Fruit fly (Drosophila melanogaster): ENCODE measurements around the gene Elp6.

The Elp6 gene

DNA sequence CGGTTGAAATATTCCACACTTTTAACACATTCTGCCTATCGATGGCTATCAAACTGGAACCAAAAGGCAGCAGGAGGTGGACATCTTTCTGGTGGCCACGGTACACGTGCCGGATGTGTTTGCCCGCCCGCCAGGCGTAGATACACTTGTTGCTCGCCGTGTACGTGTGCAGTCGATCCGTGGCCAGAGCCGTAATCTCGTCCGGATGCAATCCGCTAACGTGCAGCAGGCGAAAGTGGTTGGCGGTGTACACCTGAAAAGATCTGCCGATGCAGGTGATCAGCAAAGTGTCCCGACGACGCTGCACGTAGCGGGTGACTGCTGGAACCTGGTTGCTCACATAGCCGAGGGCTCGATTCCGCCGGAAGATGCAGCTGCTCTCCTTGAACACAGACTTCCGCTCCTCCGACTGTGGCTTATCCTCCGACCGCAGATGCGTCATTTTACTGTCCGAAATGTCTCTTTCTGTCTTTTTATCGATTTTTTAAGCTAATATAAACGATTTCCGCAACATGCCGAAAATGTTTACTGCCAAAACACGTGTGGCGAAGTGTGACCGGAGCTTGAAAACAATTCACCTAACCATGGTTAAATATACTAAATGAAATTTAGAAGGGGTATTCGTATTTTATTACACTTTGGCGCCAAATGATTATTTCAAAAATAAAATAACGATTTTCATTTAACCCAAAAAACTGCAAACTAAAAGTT is 21.6 kb upstream of the Elp6 start, which contains the start of gene CG9799:
Gene CG9799, minus strand, starts transcription at position 550 of the 711 bp plus-strand sequence.
- no peak for TF ChIP-seq CG17801 (GFP tag; optimal IDR thresholded peaks at IDR 0.05; ENCODE audit: partially characterized antibody)

DNA sequence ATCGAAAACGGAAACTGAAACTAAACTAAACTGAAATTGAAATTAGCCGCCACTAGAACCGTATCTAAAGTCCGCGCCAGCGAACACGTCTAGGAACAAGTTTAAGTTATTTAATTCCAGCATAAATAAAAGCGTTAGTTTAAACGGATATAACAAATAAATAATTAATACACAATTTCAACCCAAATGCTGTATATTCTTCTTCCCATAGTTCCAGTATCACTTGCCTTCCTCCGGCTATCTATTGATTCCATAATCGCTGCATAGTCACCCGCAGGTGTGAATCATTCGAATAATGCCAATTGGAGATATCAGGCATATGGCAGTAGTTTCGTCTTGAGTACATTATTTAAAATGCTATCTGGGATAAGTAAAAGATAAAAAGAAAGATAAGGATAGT is 18.4 kb upstream of the Elp6 start:
- TF ChIP-seq CG17801 (GFP tag; optimal IDR thresholded peaks at IDR 0.05; ENCODE audit: partially characterized antibody), result no peak

DNA sequence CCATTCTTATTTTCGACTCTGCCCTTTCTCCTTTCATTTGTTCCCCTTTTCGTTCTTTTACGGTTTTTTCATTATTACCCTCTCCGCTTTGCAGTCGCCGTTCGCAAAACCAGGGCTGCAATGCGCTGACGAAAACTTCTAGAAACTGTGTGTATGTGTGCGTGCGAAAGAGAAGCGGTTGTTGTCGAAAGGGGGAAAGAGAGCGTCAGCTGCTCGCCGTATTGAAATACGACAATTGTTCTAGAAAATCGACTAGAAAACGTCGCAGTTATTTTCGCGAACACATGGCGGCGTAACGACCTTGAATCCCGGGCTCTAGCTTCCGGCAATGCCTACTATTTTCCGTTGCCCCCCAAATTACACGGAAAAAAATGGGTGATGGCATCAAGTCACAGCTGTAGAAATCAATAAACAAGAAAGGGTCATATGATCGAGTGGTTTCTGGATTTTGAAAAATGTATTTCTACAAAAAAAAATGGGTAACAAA is 16.0 kb upstream of the Elp6 start:
- TF ChIP-seq CG17801 (GFP tag; optimal IDR thresholded peaks at IDR 0.05; ENCODE audit: partially characterized antibody), result peak; percentile 48

DNA sequence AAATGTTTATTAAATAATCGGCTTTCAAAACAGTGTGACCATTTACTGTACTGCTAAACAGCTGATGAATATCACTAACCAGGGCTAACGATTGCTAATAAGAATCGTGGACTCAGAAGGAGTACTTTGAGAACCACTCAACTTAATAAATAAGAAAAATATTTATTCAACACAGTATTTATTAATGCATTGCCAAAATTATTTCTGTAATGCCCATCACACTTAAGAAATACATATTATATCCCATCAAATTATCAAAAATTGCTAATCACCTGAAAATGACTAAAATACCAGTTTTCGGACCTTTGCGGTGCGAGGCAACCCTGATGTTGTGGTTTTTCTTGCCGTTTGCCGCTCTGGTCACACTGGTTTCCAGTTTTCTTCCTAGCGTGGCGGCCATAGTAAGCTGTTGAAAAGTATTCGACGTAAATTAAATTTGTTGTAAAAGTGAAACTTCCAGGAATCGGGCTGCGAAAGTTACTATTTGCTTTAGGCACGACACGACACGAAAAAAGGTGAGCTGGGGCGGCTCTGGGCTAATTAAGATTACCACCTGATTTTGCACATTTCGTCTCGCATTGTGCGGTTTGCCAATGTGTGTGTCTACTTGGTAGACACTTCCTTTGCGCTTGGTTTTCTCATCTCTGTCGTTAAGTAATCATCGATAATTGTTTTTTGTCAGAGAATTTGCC is 15.2 kb upstream of the Elp6 start, which contains the start of the genes mRpS21 and Droj2:
Gene mRpS21, minus strand, starts transcription at position 66 of the 692 bp plus-strand sequence.
Gene Droj2, plus strand, starts transcription at position 363 of the 692 bp plus-strand sequence.
- peak; percentile 27 for TF ChIP-seq CG17801 (GFP tag; optimal IDR thresholded peaks at IDR 0.05; ENCODE audit: partially characterized antibody)

DNA sequence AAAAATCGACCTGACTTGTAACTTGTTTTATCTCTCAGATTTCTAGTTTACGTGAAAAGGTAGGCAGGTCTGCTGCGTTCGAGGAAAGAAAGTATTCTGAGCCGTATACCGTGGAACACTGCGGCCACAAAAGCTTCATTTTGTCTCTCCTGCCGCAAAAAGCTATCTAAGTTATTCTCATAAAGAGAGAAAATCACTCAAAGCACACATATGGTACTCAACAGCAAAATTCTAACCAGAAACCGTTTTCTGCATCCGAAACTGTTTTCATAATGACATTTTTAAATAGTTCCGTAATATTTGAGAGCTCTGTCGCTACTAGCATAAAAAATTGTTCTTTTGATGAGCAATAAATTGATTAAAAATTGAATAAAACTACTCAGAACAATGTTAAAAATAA is 13.0 kb upstream of the Elp6 start, which contains the start of the genes CG9813 and CG8870:
Gene CG9813, minus strand, starts transcription at position 101 of the 400 bp plus-strand sequence.
Gene CG8870, plus strand, starts transcription at position 168 of the 400 bp plus-strand sequence.
- TF ChIP-seq CG17801 (GFP tag; optimal IDR thresholded peaks at IDR 0.05; ENCODE audit: partially characterized antibody), result no peak

DNA sequence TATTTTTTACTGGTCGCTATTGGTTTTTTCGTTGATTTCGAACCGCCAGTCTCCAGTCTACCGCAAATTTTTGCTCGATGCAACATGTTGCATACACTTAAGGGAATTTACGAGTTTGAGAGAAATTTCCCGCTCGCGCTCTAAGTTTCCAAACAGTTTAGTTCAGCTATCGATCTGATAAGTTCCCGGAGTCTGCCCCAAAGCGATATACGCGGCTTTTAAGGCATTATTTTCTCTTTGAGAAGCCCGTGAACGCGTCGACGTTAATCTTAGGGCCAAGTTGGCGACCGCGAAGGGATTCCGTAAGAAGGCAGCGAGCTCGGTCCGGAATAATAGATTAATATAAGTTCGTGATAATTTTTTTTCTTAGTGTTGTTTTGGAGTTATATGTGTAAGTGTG is 8.2 kb upstream of the Elp6 start:
- TF ChIP-seq CG17801 (GFP tag; optimal IDR thresholded peaks at IDR 0.05; ENCODE audit: partially characterized antibody), result no peak

DNA sequence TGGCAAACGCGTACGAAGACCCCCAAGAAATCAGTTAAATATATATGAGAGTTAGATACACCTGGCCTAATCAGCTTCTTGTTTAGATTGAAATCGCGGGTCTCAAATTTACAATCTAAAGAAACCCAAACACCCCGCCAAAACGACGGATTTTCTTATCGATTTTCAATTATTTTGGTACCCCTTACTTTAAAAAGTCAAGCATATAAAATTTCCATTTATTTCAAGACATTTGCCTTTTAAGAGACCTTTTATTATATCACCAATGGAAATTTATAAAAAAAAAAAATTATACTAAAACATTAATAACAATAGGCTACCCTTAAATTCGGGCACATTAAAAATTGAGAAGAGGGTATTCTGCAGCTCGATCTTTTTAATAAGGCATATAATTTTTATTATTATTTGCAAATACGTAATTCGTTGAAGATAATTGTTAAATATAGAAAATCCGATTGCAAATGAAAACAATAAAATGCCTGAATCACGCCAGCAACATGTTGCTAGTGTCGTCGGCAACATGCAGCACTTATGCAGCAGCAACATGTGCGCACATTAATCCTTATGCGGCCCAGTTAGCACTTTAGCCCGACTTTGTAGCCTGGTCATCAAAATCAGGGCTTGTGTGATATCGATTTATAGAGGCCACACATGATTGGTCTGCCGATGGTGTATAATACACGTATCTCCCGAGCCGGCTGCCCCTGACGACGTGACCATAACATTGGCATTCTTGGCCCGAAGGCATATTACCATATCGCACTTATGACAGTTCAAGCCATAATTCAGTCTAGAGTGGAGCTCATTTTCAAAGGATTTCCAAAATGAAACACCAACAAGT is 5.3 kb upstream of the Elp6 start, which contains the start of the genes Lip3 and CG34309:
Gene Lip3, minus strand, starts transcription at position 65 of the 841 bp plus-strand sequence.
Gene CG34309, plus strand, starts transcription at position 791 of the 841 bp plus-strand sequence.
- TF ChIP-seq CG17801 (GFP tag; optimal IDR thresholded peaks at IDR 0.05; ENCODE audit: partially characterized antibody), result no peak

DNA sequence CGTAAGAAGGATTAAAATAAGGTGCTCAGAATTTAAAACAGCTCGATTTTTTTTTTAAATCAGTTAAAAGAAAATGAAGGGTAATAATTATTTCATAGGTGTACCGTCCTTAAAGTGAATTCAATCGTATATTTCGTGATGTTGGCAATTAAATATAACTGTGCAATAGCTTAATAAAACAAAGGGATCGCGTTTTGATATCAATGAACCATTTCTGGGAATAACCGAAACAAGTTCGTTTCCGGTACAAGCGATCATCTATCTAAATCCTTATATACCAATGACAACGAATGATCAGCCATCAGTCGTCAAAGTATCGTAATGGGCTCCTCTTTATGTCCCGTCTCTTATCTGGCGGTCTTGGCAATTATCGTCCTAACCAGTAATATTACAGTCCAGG is 2.6 kb upstream of the Elp6 start, which contains the start of gene CheA87a:
Gene CheA87a, plus strand, starts transcription at position 301 of the 400 bp plus-strand sequence.
- no peak for TF ChIP-seq CG17801 (GFP tag; optimal IDR thresholded peaks at IDR 0.05; ENCODE audit: partially characterized antibody)

DNA sequence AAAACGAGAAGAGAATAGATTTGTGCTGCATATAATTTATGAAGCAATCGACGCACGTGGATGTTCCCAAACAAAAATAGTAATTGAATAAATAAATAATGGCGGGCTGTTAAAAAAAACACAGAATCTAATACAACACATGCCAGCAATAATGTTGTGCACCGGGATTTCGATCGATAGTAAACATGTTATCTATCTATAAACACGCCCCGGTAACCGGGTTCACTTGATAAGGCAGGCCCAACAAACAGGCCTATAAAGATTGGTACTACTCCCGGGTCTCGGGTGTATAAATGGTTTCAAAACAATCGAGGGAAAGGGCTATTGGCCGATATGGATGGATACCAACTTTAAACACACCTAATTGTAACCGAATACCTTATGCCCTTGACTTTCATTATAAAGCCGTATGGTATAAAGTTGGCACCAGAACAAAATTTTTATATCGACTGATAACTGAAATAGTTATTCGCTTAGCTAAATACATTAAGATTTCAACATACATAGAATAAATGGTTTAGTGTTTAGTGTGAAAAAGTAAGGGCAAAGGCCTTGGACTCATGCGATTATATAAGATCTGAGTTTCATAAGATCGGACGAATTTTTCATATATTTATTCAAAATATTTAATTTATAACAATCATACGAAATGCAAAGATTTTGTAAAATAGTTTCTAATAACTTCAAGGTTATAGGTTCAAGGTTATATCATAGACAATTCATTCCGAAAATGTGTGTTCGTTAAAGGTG is 870 bp downstream of the Elp6 start:
- no peak for TF ChIP-seq CG17801 (GFP tag; optimal IDR thresholded peaks at IDR 0.05; ENCODE audit: partially characterized antibody)

DNA sequence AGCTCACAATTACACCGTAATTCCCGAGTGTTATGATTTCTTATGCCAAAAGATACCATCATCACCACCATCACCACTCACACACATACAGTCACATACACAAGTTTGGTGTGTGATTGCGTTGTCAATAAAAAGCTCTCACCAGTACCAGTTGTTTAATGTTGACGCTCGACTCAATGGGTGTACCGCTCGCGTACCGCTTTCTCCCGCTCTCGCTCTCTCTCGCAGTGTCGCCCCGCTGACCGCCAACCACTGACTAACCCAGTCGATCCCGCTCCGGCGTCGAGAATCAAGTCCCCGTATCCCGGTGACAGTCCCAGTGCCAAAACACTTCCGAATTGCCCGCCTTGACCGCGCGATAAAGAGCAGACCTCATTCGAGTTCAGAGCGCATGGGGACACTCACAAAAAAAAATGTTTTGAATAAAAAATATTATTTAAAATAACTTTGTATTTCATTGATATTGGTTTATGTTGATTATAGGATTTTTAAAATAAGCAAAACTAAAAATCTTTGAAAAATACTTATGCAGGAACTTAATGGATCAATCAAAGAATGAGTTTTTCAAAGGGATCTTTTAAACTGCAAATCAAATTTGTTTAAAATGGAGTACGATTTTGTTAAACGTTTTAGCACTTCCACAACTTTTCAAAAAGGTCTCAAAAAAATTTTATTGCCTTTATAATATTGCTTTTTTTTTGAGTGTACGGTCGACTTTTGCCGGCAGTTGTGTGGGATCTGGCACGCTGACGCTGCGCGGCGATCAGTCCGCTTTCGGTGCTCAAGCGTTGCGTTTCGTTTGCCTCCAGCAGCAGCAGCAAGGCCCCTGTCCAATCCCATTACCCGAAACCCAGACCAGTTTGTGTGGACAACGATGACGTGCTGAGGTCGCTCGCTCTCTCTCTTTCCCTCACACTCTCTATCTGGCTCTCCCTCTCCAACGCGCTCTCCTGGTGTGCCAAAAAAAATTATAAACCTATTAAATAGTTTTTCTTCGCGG is 2.2 kb downstream of the Elp6 start, which contains the start of gene Dic1:
Gene Dic1, plus strand, starts transcription at position 764 of the 1,000 bp plus-strand sequence.
- peak; percentile 95 for TF ChIP-seq CG17801 (GFP tag; optimal IDR thresholded peaks at IDR 0.05; ENCODE audit: partially characterized antibody)

DNA sequence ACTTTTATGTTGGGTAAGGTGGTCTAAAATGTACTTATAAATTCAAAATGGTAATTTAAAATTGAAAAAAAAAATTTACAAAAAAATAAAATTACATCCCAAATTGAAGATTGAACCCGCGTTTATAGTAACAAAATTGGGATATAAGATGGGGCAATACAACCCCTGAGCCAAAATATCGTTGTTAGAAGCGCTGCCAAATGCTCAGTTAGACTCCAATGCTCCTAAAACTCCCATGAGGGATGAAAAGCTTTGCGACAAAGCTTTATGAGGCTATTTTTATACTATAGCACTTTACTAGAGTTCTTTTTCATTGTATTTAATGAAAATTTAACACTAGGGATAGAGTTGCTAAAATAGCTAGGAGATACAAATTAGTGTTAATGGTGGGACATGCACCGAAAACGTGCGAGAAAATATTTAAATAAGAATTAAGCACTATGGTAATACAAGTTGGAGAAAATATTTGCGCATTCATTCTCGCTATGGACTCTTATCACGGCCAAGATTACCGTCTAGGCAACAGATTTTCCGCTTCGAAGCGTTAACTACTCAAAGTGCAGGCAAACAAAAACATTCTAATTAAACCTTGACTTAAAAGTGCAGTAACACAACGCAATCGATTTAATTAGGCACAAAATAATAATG is 3.2 kb downstream of the Elp6 start:
- TF ChIP-seq CG17801 (GFP tag; optimal IDR thresholded peaks at IDR 0.05; ENCODE audit: partially characterized antibody), result no peak

DNA sequence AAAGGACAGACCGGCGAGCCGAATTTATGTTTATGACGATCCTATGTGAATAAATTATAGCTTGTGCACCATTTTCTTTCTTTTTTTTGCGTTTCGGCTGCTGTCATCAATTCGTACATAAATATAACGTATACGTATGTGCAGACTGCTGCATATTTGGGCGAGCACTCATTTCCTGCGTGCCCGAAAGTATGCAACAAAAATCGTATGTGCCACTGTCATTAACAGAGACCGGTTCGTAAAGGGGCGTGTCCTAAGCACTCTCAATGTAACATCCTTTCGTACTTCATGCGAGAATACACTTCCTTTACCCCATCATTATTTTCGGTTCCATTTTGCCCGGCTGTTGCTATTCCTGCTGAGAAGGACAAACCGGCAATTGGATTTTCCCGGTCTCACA is 6.6 kb downstream of the Elp6 start:
- no peak for TF ChIP-seq CG17801 (GFP tag; optimal IDR thresholded peaks at IDR 0.05; ENCODE audit: partially characterized antibody)

All from ovary, adult (tissue).